Worm (Caenorhabditis elegans) whole organism, mixed stage, embryonic: ENCODE results near the gene hlh-4.

Experiments used
- ceh-83 ChIP-seq: fragments of 200-800 bp; sonication (Bioruptor generic); optimal IDR thresholded peaks from 2 replicates; lab custom pipeline; 2018; ENCODE audit warnings: mild to moderate bottlenecking, missing genetic modification characterization, missing compliant biosample characterization
- nhr-28 ChIP-seq: fragments of 150-350 bp; optimal IDR thresholded peaks from 2 replicates; lab custom pipeline; 2014; ENCODE audit warnings: missing biosample characterization, missing genetic modification characterization
- unc-62 ChIP-seq: fragments of 150-350 bp; optimal IDR thresholded peaks from 2 replicates; lab custom pipeline; 2014; ENCODE audit warnings: missing biosample characterization, missing genetic modification reagents, missing genetic modification characterization

DNA sequence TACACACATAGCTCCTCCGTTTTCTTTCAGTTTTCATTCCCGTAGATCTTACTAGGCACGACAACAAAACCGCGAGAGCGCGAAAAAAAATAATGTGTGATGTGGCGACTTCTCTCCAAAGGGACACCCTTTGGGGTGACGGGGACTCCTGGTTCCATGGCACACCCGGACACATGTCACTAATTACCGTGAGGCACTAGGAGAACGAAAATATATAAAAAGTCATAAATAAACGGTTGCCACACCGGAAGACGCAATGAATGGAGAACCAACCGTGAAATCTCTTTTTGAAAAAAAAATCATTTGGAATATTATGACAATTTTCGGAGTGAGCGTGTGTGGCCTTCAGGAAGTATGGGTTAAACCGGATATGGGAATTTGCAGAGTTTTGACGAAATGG is 8.4 kb downstream of the hlh-4 start:
- TF ChIP-seq unc-62 (GFP tag; lab: Kevin White, UChicago) (no peak), ceh-83 (GFP tag; lab: Kevin White, UChicago) (no peak), nhr-28 (tag; lab: Kevin White, UChicago) (no peak)
